Fruit fly (Drosophila melanogaster) whole organism, embryonic: Measurements from ENCODE around the gene CG8319.

Experiments used
- Atf-2 ChIP-seq: fragments of 200-800 bp; sonication (Bioruptor generic); optimal IDR thresholded peaks from 2 replicates; lab custom pipeline; 2016; ENCODE audit warnings: missing biosample characterization, missing genetic modification characterization
- Atf3 ChIP-seq: fragments of 200-800 bp; sonication (Bioruptor generic); optimal IDR thresholded peaks from 3 replicates; lab custom pipeline; 2016; ENCODE audit warnings: missing biosample characterization, missing genetic modification characterization
- CG10366 ChIP-seq: fragments of 200-800 bp; sonication (Bioruptor generic); IDR thresholded peaks from 2 replicates; pipeline ENCODE4 v1.3.6; 2022; ENCODE audit warnings: missing biosample characterization, missing genetic modification characterization
- CG11093 ChIP-seq: fragments of 200-800 bp; sonication (Bioruptor generic); IDR thresholded peaks from 3 replicates; pipeline ENCODE4 v1.3.6; 2022; ENCODE audit warnings: missing biosample characterization, missing genetic modification characterization
- CG12236 ChIP-seq: fragments of 200-800 bp; sonication (Bioruptor generic); optimal IDR thresholded peaks from 2 replicates; lab custom pipeline; 2016; ENCODE audit warnings: missing biosample characterization, missing genetic modification characterization
- CG12744 ChIP-seq: fragments of 200-800 bp; sonication (Bioruptor generic); optimal IDR thresholded peaks from 2 replicates; lab custom pipeline; 2016; ENCODE audit warnings: missing biosample characterization, missing genetic modification characterization
- CG13624 ChIP-seq: fragments of 200-800 bp; sonication (Bioruptor generic); optimal IDR thresholded peaks from 2 replicates; lab custom pipeline; 2016; ENCODE audit warnings: missing biosample characterization, missing genetic modification characterization
- CG13775 ChIP-seq: fragments of 200-800 bp; sonication (Bioruptor generic); optimal IDR thresholded peaks from 3 replicates; lab custom pipeline; 2017; ENCODE audit warnings: missing biosample characterization, mild to moderate bottlenecking, missing genetic modification characterization
- CG1647 ChIP-seq: fragments of 200-800 bp; sonication (Bioruptor generic); optimal IDR thresholded peaks from 3 replicates; lab custom pipeline; 2016; ENCODE audit warnings: missing biosample characterization, missing genetic modification characterization
- CG17328 ChIP-seq: fragments of 200-800 bp; sonication (Bioruptor generic); IDR thresholded peaks from 2 replicates; pipeline ENCODE4 v1.3.6; 2022; ENCODE audit warnings: missing biosample characterization, missing genetic modification characterization
- CG17361 ChIP-seq: fragments of 200-800 bp; sonication (Bioruptor generic); IDR thresholded peaks from 3 replicates; pipeline ENCODE4 v1.3.6; 2022; ENCODE audit warnings: missing biosample characterization, missing genetic modification characterization
- CG17612 ChIP-seq: fragments of 200-800 bp; sonication (Bioruptor generic); IDR thresholded peaks from 2 replicates; pipeline ENCODE4 v1.3.6; 2022; ENCODE audit warnings: missing biosample characterization, missing genetic modification characterization
- CG18599 ChIP-seq: fragments of 200-800 bp; sonication (Bioruptor generic); optimal IDR thresholded peaks from 3 replicates; lab custom pipeline; 2017; ENCODE audit warnings: missing biosample characterization, missing genetic modification characterization, mild to moderate bottlenecking, moderate library complexity, missing genetic modification reagents
- CG2889 ChIP-seq: fragments of 200-800 bp; sonication (Bioruptor generic); IDR thresholded peaks from 3 replicates; pipeline ENCODE4 v1.3.6; 2022; ENCODE audit warnings: missing biosample characterization, missing genetic modification characterization
- CG3163 ChIP-seq: fragments of 200-800 bp; sonication (Bioruptor generic); optimal IDR thresholded peaks from 3 replicates; lab custom pipeline; 2016; ENCODE audit warnings: missing biosample characterization, missing genetic modification characterization
- CG32772 ChIP-seq: fragments of 200-800 bp; sonication (Bioruptor generic); IDR thresholded peaks from 2 replicates; pipeline ENCODE4 v1.3.6; 2022; ENCODE audit warnings: missing biosample characterization, missing genetic modification characterization
- CG33557 ChIP-seq: fragments of 200-800 bp; sonication (Bioruptor generic); optimal IDR thresholded peaks from 2 replicates; lab custom pipeline; 2019; ENCODE audit warnings: missing biosample characterization, mild to moderate bottlenecking, missing genetic modification characterization, moderate library complexity
- CG4424 ChIP-seq: fragments of 200-800 bp; sonication (Bioruptor generic); optimal IDR thresholded peaks from 3 replicates; lab custom pipeline; 2016; ENCODE audit warnings: missing biosample characterization, missing genetic modification characterization
- CG7987 ChIP-seq: fragments of 200-800 bp; sonication (Bioruptor generic); optimal IDR thresholded peaks from 2 replicates; lab custom pipeline; 2018; ENCODE audit warnings: missing biosample characterization, mild to moderate bottlenecking, missing genetic modification characterization, moderate library complexity
- CG9727 ChIP-seq: fragments of 200-800 bp; sonication (Bioruptor generic); optimal IDR thresholded peaks from 3 replicates; lab custom pipeline; 2017; ENCODE audit warnings: missing biosample characterization, mild to moderate bottlenecking, missing genetic modification characterization
- Camta ChIP-seq: fragments of 200-800 bp; sonication (Bioruptor generic); optimal IDR thresholded peaks from 2 replicates; lab custom pipeline; 2016; ENCODE audit warnings: missing biosample characterization, missing genetic modification characterization
- CoRest ChIP-seq: fragments of 200-800 bp; sonication (Bioruptor generic); optimal IDR thresholded peaks from 3 replicates; lab custom pipeline; 2018; ENCODE audit warnings: missing biosample characterization, mild to moderate bottlenecking, missing genetic modification characterization, moderate library complexity
- Dek ChIP-seq: fragments of 200-800 bp; sonication (Bioruptor generic); optimal IDR thresholded peaks from 3 replicates; lab custom pipeline; 2019; ENCODE audit warnings: missing biosample characterization, mild to moderate bottlenecking, missing genetic modification characterization, moderate library complexity
- Dfd ChIP-seq, 2 experiments: fragments of >200 bp; optimal IDR thresholded peaks; 2 replicates each; lab custom pipeline; 2017; ENCODE audit warnings: missing biosample characterization in 2 of 2, missing genetic modification characterization in 2 of 2
- Hr78 ChIP-seq, 2 experiments: fragments of 200-800 bp in 1 of 2; fragments of >200 bp in 1 of 2; sonication (Bioruptor generic) in 1 of 2; optimal IDR thresholded peaks; 2 replicates each; lab custom pipeline; 2017 to 2019; ENCODE audit warnings: missing biosample characterization in 2 of 2, missing genetic modification characterization in 2 of 2, mild to moderate bottlenecking in 1 of 2, moderate library complexity in 1 of 2
- Lpt ChIP-seq: fragments of >200 bp; optimal IDR thresholded peaks from 2 replicates; lab custom pipeline; 2018; ENCODE audit warnings: missing biosample characterization, missing genetic modification characterization
- Med ChIP-seq: fragments of 200-800 bp; sonication (Bioruptor generic); peaks from one replicate; lab custom pipeline; 2016; ENCODE audit warnings: missing biosample characterization, missing genetic modification characterization, mild to moderate bottlenecking, inconsistent platforms, moderate library complexity
- Pdp1 ChIP-seq, 2 experiments: fragments of 200-800 bp; sonication (Bioruptor generic); optimal IDR thresholded peaks; 3 replicates each; lab custom pipeline; 2016; ENCODE audit warnings: missing biosample characterization in 2 of 2, missing genetic modification characterization in 2 of 2, mild to moderate bottlenecking in 1 of 2, moderate library complexity in 1 of 2
- Ravus ChIP-seq: fragments of 200-800 bp; sonication (Bioruptor generic); IDR thresholded peaks from 2 replicates; pipeline ENCODE4 v1.3.6; 2022; ENCODE audit warnings: missing biosample characterization, missing genetic modification characterization
- az2 ChIP-seq: fragments of 200-800 bp; sonication (Bioruptor generic); optimal IDR thresholded peaks from 3 replicates; lab custom pipeline; 2016; ENCODE audit warnings: missing biosample characterization, missing genetic modification characterization
- bab2 ChIP-seq: fragments of 200-800 bp; sonication (Bioruptor generic); optimal IDR thresholded peaks from 2 replicates; lab custom pipeline; 2016; ENCODE audit warnings: missing biosample characterization, missing genetic modification characterization
- bcd ChIP-seq: fragments of 200-800 bp; sonication (Bioruptor generic); optimal IDR thresholded peaks from 2 replicates; lab custom pipeline; 2017; ENCODE audit warnings: missing biosample characterization, mild to moderate bottlenecking, missing genetic modification characterization
- da ChIP-seq: fragments of 200-800 bp; sonication (Bioruptor generic); optimal IDR thresholded peaks from 2 replicates; lab custom pipeline; 2016; ENCODE audit warnings: missing biosample characterization, missing genetic modification characterization
- ewg ChIP-seq: fragments of 200-800 bp; sonication (Bioruptor generic); optimal IDR thresholded peaks from 3 replicates; lab custom pipeline; 2017; ENCODE audit warnings: mild to moderate bottlenecking, missing biosample characterization, missing genetic modification reagents, missing genetic modification characterization
- ftz-f1 ChIP-seq: fragments of 200-800 bp; sonication (Bioruptor generic); optimal IDR thresholded peaks from 2 replicates; lab custom pipeline; 2016; ENCODE audit warnings: missing biosample characterization, missing genetic modification characterization
- gro ChIP-seq: fragments of 200-800 bp; sonication (Bioruptor generic); optimal IDR thresholded peaks from 2 replicates; lab custom pipeline; 2016; ENCODE audit warnings: missing biosample characterization, missing genetic modification characterization
- gsb-n ChIP-seq: fragments of 200-800 bp; sonication (Bioruptor generic); optimal IDR thresholded peaks from 3 replicates; lab custom pipeline; 2018; ENCODE audit warnings: missing biosample characterization, mild to moderate bottlenecking, missing genetic modification characterization
- inv ChIP-seq: fragments of 200-800 bp; sonication (Bioruptor generic); IDR thresholded peaks from 2 replicates; pipeline ENCODE4 v1.3.6; 2022; ENCODE audit warnings: missing biosample characterization, missing genetic modification characterization; ENCODE audit not compliant: partially characterized antibody
- kay ChIP-seq: fragments of 200-800 bp; sonication (Bioruptor generic); optimal IDR thresholded peaks from 2 replicates; lab custom pipeline; 2016; ENCODE audit warnings: missing biosample characterization, missing genetic modification characterization
- kni ChIP-seq: fragments of 200-800 bp; sonication (Bioruptor generic); optimal IDR thresholded peaks from 3 replicates; lab custom pipeline; 2017; ENCODE audit warnings: mild to moderate bottlenecking, missing biosample characterization, missing genetic modification reagents, missing genetic modification characterization
- lola ChIP-seq, 3 experiments: fragments of >200 bp in 2 of 3; fragments of 200-800 bp in 1 of 3; sonication (Bioruptor generic) in 1 of 3; optimal IDR thresholded peaks; 2 replicates each; lab custom pipeline; 2017 to 2019; ENCODE audit warnings: missing biosample characterization in 3 of 3, missing genetic modification characterization in 3 of 3, mild to moderate bottlenecking in 1 of 3, moderate library complexity in 1 of 3
- luna ChIP-seq: fragments of 200-800 bp; sonication (Bioruptor generic); optimal IDR thresholded peaks from 2 replicates; lab custom pipeline; 2016; ENCODE audit warnings: missing biosample characterization, missing genetic modification characterization
- pan ChIP-seq, 4 experiments: fragments of >200 bp in 3 of 4; fragments of 200-800 bp in 1 of 4; sonication (Bioruptor generic) in 1 of 4; optimal IDR thresholded peaks in 3 of 4; IDR thresholded peaks in 1 of 4; 2 replicates each; pipeline versions ENCODE4 v1.3.6 to Lab custom; 2017 to 2022; ENCODE audit warnings: missing biosample characterization in 2 of 4, missing genetic modification characterization in 2 of 4, mixed read lengths in 1 of 4
- pnt ChIP-seq: fragments of 200-800 bp; sonication (Bioruptor generic); optimal IDR thresholded peaks from 3 replicates; lab custom pipeline; 2016; ENCODE audit warnings: missing biosample characterization, missing genetic modification characterization
- prd ChIP-seq, 3 experiments: fragments of >200 bp in 2 of 3; fragments of 200-800 bp in 1 of 3; sonication (Bioruptor generic) in 1 of 3; optimal IDR thresholded peaks in 2 of 3; IDR thresholded peaks in 1 of 3; 2 replicates in 2 of 3; 3 replicates in 1 of 3; pipeline versions ENCODE4 v1.3.6 to Lab custom; 2017 to 2022; ENCODE audit warnings: missing biosample characterization in 1 of 3, missing genetic modification characterization in 1 of 3
- pzg ChIP-seq: fragments of 200-800 bp; sonication (Bioruptor generic); optimal IDR thresholded peaks from 3 replicates; lab custom pipeline; 2018; ENCODE audit warnings: missing biosample characterization, mild to moderate bottlenecking, missing genetic modification characterization, moderate library complexity
- schlank ChIP-seq: fragments of 200-800 bp; sonication (Bioruptor generic); optimal IDR thresholded peaks from 2 replicates; lab custom pipeline; 2018; ENCODE audit warnings: missing biosample characterization, mild to moderate bottlenecking, missing genetic modification characterization
- usp ChIP-seq: fragments of >200 bp; optimal IDR thresholded peaks from 2 replicates; lab custom pipeline; 2017; ENCODE audit warnings: missing biosample characterization, missing genetic modification characterization
- wek ChIP-seq: fragments of 200-800 bp; sonication (Bioruptor generic); optimal IDR thresholded peaks from 3 replicates; lab custom pipeline; 2018; ENCODE audit warnings: missing biosample characterization, mild to moderate bottlenecking, missing genetic modification characterization, moderate library complexity

The CG8319 gene

dm6 chr3R:9618331-9618730 lies 8.8 kb upstream of the CG8319 start (continued):
- TF ChIP-seq gsb-n (peak; percentile 66), gro (GFP tag; lab: Kevin White, UChicago) (no peak), CG11093 (GFP tag; lab: Robert Waterston, UW) (peak; percentile 52; the same call in 1 of the 3 replicates), CG7987 (GFP tag; lab: Kevin White, UChicago) (no peak), Lpt (GFP tag; lab: Kevin White, UChicago) (no peak), CG9727 (peak; percentile 66), bcd (GFP tag; lab: Kevin White, UChicago) (peak; percentile 66), CG32772 (GFP tag; lab: Robert Waterston, UW) (peak; percentile 88), CG1647 (peak; percentile 62), Med (peak; percentile 95), CG4424 (GFP tag; lab: Kevin White, UChicago) (peak; percentile 77), CG12236 (GFP tag; lab: Kevin White, UChicago) (no peak), ftz-f1 (GFP tag; lab: Kevin White, UChicago) (no peak), CG17612 (0 out of 2 replicates have a peak, but pooled peaks have one; percentile 33), usp (GFP tag; lab: Kevin White, UChicago) (no peak), Atf3 (peak; percentile 68), inv (GFP tag; lab: Robert Waterston, UW) (no peak), Camta (GFP tag; lab: Kevin White, UChicago) (peak; percentile 73), Dek (tag; lab: Kevin White, UChicago) (peak; percentile 28), CG3163 (GFP tag; lab: Kevin White, UChicago) (no peak), Ravus (GFP tag; lab: Robert Waterston, UW) (no peak), kni (GFP tag; lab: Kevin White, UChicago) (peak; percentile 30), pan (optimal IDR thresholded peaks at IDR 0.05; lab: Kevin White, UChicago) (no peak), pan (GFP tag; optimal IDR thresholded peaks at IDR 0.05 in 1 of 2, IDR thresholded peaks at IDR 0.05 in 1 of 2) (peak in 1 of 2 experiments; percentile 86), pnt (peak; percentile 74), CoRest (tag; lab: Kevin White, UChicago) (peak; percentile 66), da (GFP tag; lab: Kevin White, UChicago) (no peak), kay (GFP tag; lab: Kevin White, UChicago) (no peak), Dfd (GFP tag; optimal IDR thresholded peaks at IDR 0.05; lab: Kevin White, UChicago) (no peak), CG10366 (GFP tag; lab: Robert Waterston, UW) (peak; percentile 83), CG13775 (GFP tag; lab: Kevin White, UChicago) (peak; percentile 45), lola (GFP tag; optimal IDR thresholded peaks at IDR 0.05; lab: Kevin White, UChicago) (peak in 1 of 3 experiments; percentile 44), CG2889 (peak; percentile 70; the same call in 2 of the 3 replicates), schlank (peak; percentile 2), az2 (GFP tag; lab: Kevin White, UChicago) (peak; percentile 71), pzg (GFP tag; lab: Kevin White, UChicago) (no peak), Pdp1 (GFP tag; optimal IDR thresholded peaks at IDR 0.05; lab: Kevin White, UChicago) (peak; percentile 68 to 75), luna (no peak), CG33557 (GFP tag; lab: Kevin White, UChicago) (peak; percentile 19), bab2 (peak; percentile 76), wek (GFP tag; lab: Kevin White, UChicago) (peak; percentile 51), prd (optimal IDR thresholded peaks at IDR 0.05; lab: Kevin White, UChicago) (no peak), prd (GFP tag; IDR thresholded peaks at IDR 0.05; lab: Robert Waterston, UW) (peak; percentile 91), CG17361 (GFP tag; lab: Robert Waterston, UW) (peak; percentile 63), CG17328 (GFP tag; lab: Robert Waterston, UW) (peak; percentile 88), ewg (peak; percentile 64), CG12744 (no peak), Atf-2 (peak; percentile 58), CG13624 (GFP tag; lab: Kevin White, UChicago) (peak; percentile 58), CG18599 (GFP tag; lab: Kevin White, UChicago) (peak; percentile 64), Hr78 (GFP tag; optimal IDR thresholded peaks at IDR 0.05; lab: Kevin White, UChicago) (peak in 1 of 2 experiments; percentile 43)
